Worm (Caenorhabditis elegans) whole organism, young adult: Measurements from ENCODE around the gene F53C11.9.

Experiments used
- repo-1 ChIP-seq: sonication (generic microtip); optimal IDR thresholded peaks from 2 replicates; lab custom pipeline; 2017; ENCODE audit warnings: mild to moderate bottlenecking, missing genetic modification characterization, missing compliant biosample characterization
- ztf-28 ChIP-seq: fragments of 200-800 bp; sonication (Bioruptor generic); IDR thresholded peaks from 2 replicates; pipeline ENCODE4 v1.3.6; 2022; ENCODE audit warnings: missing genetic modification reagents, missing genetic modification characterization, missing compliant biosample characterization

DNA sequence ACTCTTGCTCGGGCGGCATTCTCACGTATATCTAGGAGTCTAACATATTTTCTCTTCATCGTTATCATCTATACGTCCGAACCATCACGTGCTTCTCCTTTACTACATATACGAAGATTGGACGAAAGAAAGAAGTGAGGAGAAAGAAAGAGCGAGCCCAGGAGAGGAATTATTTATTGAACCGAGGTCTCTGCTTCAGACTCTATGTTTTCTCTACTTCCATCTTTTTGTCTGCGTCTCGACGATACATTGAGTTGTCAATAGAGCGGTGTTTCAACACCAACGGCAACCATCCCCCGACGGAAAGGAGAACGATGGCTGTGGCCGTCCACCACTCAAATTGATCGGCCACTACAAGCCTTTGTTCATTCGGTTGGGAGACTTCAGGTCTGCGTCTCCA is 11.5 kb downstream of the F53C11.9 start:
- TF ChIP-seq ztf-28 (GFP tag; lab: Robert Waterston, UW) (no peak), repo-1 (no peak)
